Worm (Caenorhabditis elegans) whole organism, young adult: ENCODE results near the gene Y116A8A.150.
"Not testable (repeated sequence)": the region's sequence is repeated elsewhere in the genome, so short reads cannot be mapped to it uniquely, and the experiment has no call there.

ENCODE experiments used
- C06A6.2 ChIP-seq: fragments of 200-800 bp; sonication (Bioruptor generic); conservative IDR thresholded peaks from 2 replicates; pipeline ENCODE4 v1.3.6; 2022; ENCODE audit warnings: missing genetic modification characterization, missing compliant biosample characterization
- C17E4.6 ChIP-seq: fragments of 200-800 bp; sonication (Bioruptor generic); IDR thresholded peaks from 2 replicates; pipeline ENCODE4 v1.3.6; 2022; ENCODE audit warnings: missing genetic modification reagents, missing genetic modification characterization, missing compliant biosample characterization
- D2030.7 ChIP-seq: fragments of 200-800 bp; sonication (Bioruptor generic); IDR thresholded peaks from 2 replicates; pipeline ENCODE4 v1.3.6; 2022; ENCODE audit warnings: missing genetic modification reagents, missing genetic modification characterization, missing compliant biosample characterization
- F33H1.4 ChIP-seq: fragments of 200-800 bp; sonication (Bioruptor generic); IDR thresholded peaks from 2 replicates; pipeline ENCODE4 v1.3.6; 2022; ENCODE audit warnings: missing genetic modification reagents, missing genetic modification characterization, missing compliant biosample characterization
- F37B4.10 ChIP-seq: fragments of 200-800 bp; sonication (Bioruptor generic); IDR thresholded peaks from 2 replicates; pipeline ENCODE4 v1.3.6; 2022; ENCODE audit warnings: missing genetic modification characterization, missing compliant biosample characterization
- K11D2.4 ChIP-seq: fragments of 200-800 bp; sonication (Bioruptor generic); IDR thresholded peaks from 2 replicates; pipeline ENCODE4 v1.3.6; 2022; ENCODE audit warnings: missing genetic modification reagents, missing genetic modification characterization, missing compliant biosample characterization
- K12H6.12 ChIP-seq: fragments of 200-800 bp; sonication (Bioruptor generic); optimal IDR thresholded peaks from 2 replicates; lab custom pipeline; 2018; ENCODE audit warnings: mild to moderate bottlenecking, missing genetic modification characterization, missing compliant biosample characterization
- Y53F4B.3 ChIP-seq: fragments of 200-800 bp; sonication (Bioruptor generic); IDR thresholded peaks from 2 replicates; pipeline ENCODE4 v1.3.6; 2022; ENCODE audit warnings: missing genetic modification reagents, missing genetic modification characterization, missing compliant biosample characterization
- Y53G8AR.9 ChIP-seq: fragments of 200-800 bp; sonication (Bioruptor generic); conservative IDR thresholded peaks from 2 replicates; pipeline ENCODE4 v1.3.6; 2022; ENCODE audit warnings: missing genetic modification reagents, missing genetic modification characterization, missing compliant biosample characterization
- Y56A3A.18 ChIP-seq: fragments of 200-800 bp; sonication (Bioruptor generic); IDR thresholded peaks from 2 replicates; pipeline ENCODE4 v1.3.6; 2022; ENCODE audit warnings: missing genetic modification reagents, missing genetic modification characterization, missing compliant biosample characterization
- Y67H2A.10 ChIP-seq: fragments of 200-800 bp; sonication (Bioruptor generic); conservative IDR thresholded peaks from 2 replicates; pipeline ENCODE4 v1.3.6; 2022; ENCODE audit warnings: missing genetic modification reagents, missing genetic modification characterization, missing compliant biosample characterization
- attf-3 ChIP-seq: fragments of 200-800 bp; sonication (Bioruptor generic); conservative IDR thresholded peaks from 2 replicates; pipeline ENCODE4 v1.3.6; 2022; ENCODE audit warnings: missing genetic modification reagents, missing genetic modification characterization, missing compliant biosample characterization
- attf-6 ChIP-seq: fragments of 200-800 bp; sonication (Bioruptor generic); IDR thresholded peaks from 2 replicates; pipeline ENCODE4 v1.3.6; 2022; ENCODE audit warnings: missing genetic modification reagents, missing genetic modification characterization, missing compliant biosample characterization
- bed-2 ChIP-seq: fragments of 200-800 bp; sonication (Bioruptor generic); IDR thresholded peaks from 2 replicates; pipeline ENCODE4 v1.3.6; 2022; ENCODE audit warnings: missing genetic modification reagents, missing genetic modification characterization, missing compliant biosample characterization
- cebp-1 ChIP-seq, 2 experiments: fragments of 200-800 bp in 1 of 2; sonication (Bioruptor generic) in 1 of 2; sonication (generic microtip) in 1 of 2; IDR thresholded peaks in 1 of 2; optimal IDR thresholded peaks in 1 of 2; 2 replicates each; pipeline versions ENCODE4 v1.3.6 to Lab custom; 2017 to 2022; ENCODE audit warnings: missing compliant biosample characterization in 2 of 2, missing genetic modification characterization in 2 of 2, mild to moderate bottlenecking in 1 of 2, missing genetic modification reagents in 1 of 2, moderate library complexity in 1 of 2
- cebp-2 ChIP-seq: fragments of 200-800 bp; sonication (Bioruptor generic); IDR thresholded peaks from 2 replicates; pipeline ENCODE4 v1.3.6; 2022; ENCODE audit warnings: missing genetic modification characterization, missing compliant biosample characterization
- ceh-91 ChIP-seq: fragments of 200-800 bp; sonication (Bioruptor generic); IDR thresholded peaks from 2 replicates; pipeline ENCODE4 v1.3.6; 2022; ENCODE audit warnings: missing genetic modification reagents, missing genetic modification characterization, missing compliant biosample characterization
- chd-7 ChIP-seq: sonication (generic microtip); optimal IDR thresholded peaks from 2 replicates; lab custom pipeline; 2016; ENCODE audit warnings: mild to moderate bottlenecking, missing genetic modification characterization, moderate library complexity, missing compliant biosample characterization
- dox-1 ChIP-seq: fragments of 200-800 bp; sonication (Bioruptor generic); IDR thresholded peaks from 2 replicates; pipeline ENCODE4 v1.3.6; 2022; ENCODE audit warnings: missing genetic modification reagents, missing genetic modification characterization, missing compliant biosample characterization
- dpl-1 ChIP-seq: fragments of 150-350 bp; optimal IDR thresholded peaks from 2 replicates; lab custom pipeline; 2014; ENCODE audit warnings: missing biosample characterization, missing genetic modification reagents, missing genetic modification characterization
- efl-1 ChIP-seq: fragments of 150-350 bp; optimal IDR thresholded peaks from 2 replicates; lab custom pipeline; 2014; ENCODE audit warnings: missing biosample characterization, missing genetic modification reagents, missing genetic modification characterization
- egl-18 ChIP-seq: fragments of 200-800 bp; sonication (Bioruptor generic); IDR thresholded peaks from 2 replicates; pipeline ENCODE4 v1.3.6; 2022; ENCODE audit warnings: missing genetic modification reagents, missing genetic modification characterization, missing compliant biosample characterization
- egl-44 ChIP-seq: fragments of 200-800 bp; sonication (Bioruptor generic); IDR thresholded peaks from 2 replicates; pipeline ENCODE4 v1.3.6; 2022; ENCODE audit warnings: missing genetic modification reagents, missing genetic modification characterization, missing compliant biosample characterization
- egrh-3 ChIP-seq: fragments of 200-800 bp; sonication (Bioruptor generic); IDR thresholded peaks from 2 replicates; pipeline ENCODE4 v1.3.6; 2022; ENCODE audit warnings: missing genetic modification reagents, missing genetic modification characterization, missing compliant biosample characterization
- ekl-4 ChIP-seq: fragments of 200-800 bp; sonication (Bioruptor generic); IDR thresholded peaks from 2 replicates; pipeline ENCODE4 v1.3.6; 2022; ENCODE audit warnings: missing genetic modification reagents, missing genetic modification characterization, missing compliant biosample characterization
- hmg-1.2 ChIP-seq: fragments of 200-800 bp; sonication (Bioruptor generic); IDR thresholded peaks from 2 replicates; pipeline ENCODE4 v1.3.6; 2022; ENCODE audit warnings: missing genetic modification reagents, missing genetic modification characterization, missing compliant biosample characterization
- hmg-20 ChIP-seq: fragments of 200-800 bp; sonication (Bioruptor generic); IDR thresholded peaks from 2 replicates; pipeline ENCODE4 v1.3.6; 2022; ENCODE audit warnings: missing genetic modification reagents, missing genetic modification characterization, missing compliant biosample characterization
- hsf-1 ChIP-seq: fragments of 200-800 bp; sonication (Bioruptor generic); IDR thresholded peaks from 2 replicates; pipeline ENCODE4 v1.3.6; 2022; ENCODE audit warnings: missing genetic modification reagents, missing genetic modification characterization, missing compliant biosample characterization
- lag-1 ChIP-seq: fragments of 200-800 bp; sonication (Bioruptor generic); IDR thresholded peaks from 2 replicates; pipeline ENCODE4 v1.3.6; 2022; ENCODE audit warnings: missing genetic modification reagents, missing genetic modification characterization, missing compliant biosample characterization
- let-607 ChIP-seq, 2 experiments: fragments of 200-800 bp in 1 of 2; sonication (Bioruptor generic) in 1 of 2; sonication (generic microtip) in 1 of 2; optimal IDR thresholded peaks; 2 replicates each; lab custom pipeline; 2016 to 2018; ENCODE audit warnings: mild to moderate bottlenecking in 2 of 2, missing compliant biosample characterization in 2 of 2, missing genetic modification characterization in 2 of 2, moderate library complexity in 2 of 2, missing genotype in 1 of 2
- lin-26 ChIP-seq: fragments of 200-800 bp; sonication (Bioruptor generic); IDR thresholded peaks from 2 replicates; pipeline ENCODE4 v1.3.6; 2022; ENCODE audit warnings: missing genetic modification reagents, missing genetic modification characterization, missing compliant biosample characterization
- lin-40 ChIP-seq: sonication (generic microtip); optimal IDR thresholded peaks from 2 replicates; lab custom pipeline; 2016; ENCODE audit warnings: missing genetic modification characterization, mild to moderate bottlenecking, missing compliant biosample characterization, missing genotype, missing genetic modification reagents
- lin-54 ChIP-seq: fragments of 200-800 bp; sonication (Bioruptor generic); optimal IDR thresholded peaks from 2 replicates; lab custom pipeline; 2018; ENCODE audit warnings: mild to moderate bottlenecking, missing genetic modification characterization, missing compliant biosample characterization
- lir-1 ChIP-seq: fragments of 200-800 bp; sonication (Bioruptor generic); conservative IDR thresholded peaks from 2 replicates; pipeline ENCODE4 v1.3.6; 2022; ENCODE audit warnings: missing genetic modification reagents, missing genetic modification characterization, missing compliant biosample characterization
- madf-3 ChIP-seq: fragments of 200-800 bp; sonication (Bioruptor generic); IDR thresholded peaks from 2 replicates; pipeline ENCODE4 v1.3.6; 2022; ENCODE audit warnings: missing genetic modification reagents, missing genetic modification characterization, missing compliant biosample characterization
- madf-6 ChIP-seq: fragments of 200-800 bp; sonication (Bioruptor generic); IDR thresholded peaks from 2 replicates; pipeline ENCODE4 v1.3.6; 2022; ENCODE audit warnings: missing genetic modification reagents, missing genetic modification characterization, missing compliant biosample characterization
- nhr-120 ChIP-seq: fragments of 200-800 bp; sonication (Bioruptor generic); IDR thresholded peaks from 2 replicates; pipeline ENCODE4 v1.3.6; 2022; ENCODE audit warnings: missing genetic modification characterization, missing compliant biosample characterization
- nhr-80 ChIP-seq: sonication (generic microtip); optimal IDR thresholded peaks from 2 replicates; lab custom pipeline; 2016; ENCODE audit warnings: missing genetic modification characterization, missing compliant biosample characterization
- pbrm-1 ChIP-seq: fragments of 200-800 bp; sonication (Bioruptor generic); IDR thresholded peaks from 2 replicates; pipeline ENCODE4 v1.3.6; 2022; ENCODE audit warnings: missing genetic modification reagents, missing genetic modification characterization, missing compliant biosample characterization
- repo-1 ChIP-seq: sonication (generic microtip); optimal IDR thresholded peaks from 2 replicates; lab custom pipeline; 2017; ENCODE audit warnings: mild to moderate bottlenecking, missing genetic modification characterization, missing compliant biosample characterization
- sea-2 ChIP-seq: fragments of 200-800 bp; sonication (Bioruptor generic); IDR thresholded peaks from 2 replicates; pipeline ENCODE4 v1.3.6; 2022; ENCODE audit warnings: missing genetic modification characterization, missing compliant biosample characterization
- snpc-4 ChIP-seq, 5 experiments: fragments of 150-350 bp in 1 of 5; sonication (generic microtip) in 4 of 5; optimal IDR thresholded peaks; 2 replicates each; lab custom pipeline; 2014 to 2018; ENCODE audit warnings: missing genetic modification characterization in 5 of 5, missing biosample characterization in 3 of 5, antibody characterized with exemption in 2 of 5, mild to moderate bottlenecking in 2 of 5, missing compliant biosample characterization in 2 of 5, missing genotype in 2 of 5, moderate library complexity in 2 of 5, missing genetic modification reagents in 1 of 5
- tbp1 ChIP-seq: fragments of 200-800 bp; sonication (Bioruptor generic); optimal IDR thresholded peaks from 2 replicates; lab custom pipeline; 2018; ENCODE audit warnings: mild to moderate bottlenecking, missing genetic modification characterization, missing compliant biosample characterization
- xnd-1 ChIP-seq: sonication (generic microtip); optimal IDR thresholded peaks from 2 replicates; lab custom pipeline; 2016; ENCODE audit warnings: missing genotype, missing genetic modification reagents, missing genetic modification characterization, missing compliant biosample characterization
- zfh-2 ChIP-seq: fragments of 200-800 bp; sonication (Bioruptor generic); conservative IDR thresholded peaks from 2 replicates; pipeline ENCODE4 v1.3.6; 2022; ENCODE audit warnings: missing genetic modification reagents, missing genetic modification characterization, missing compliant biosample characterization
- ztf-18 ChIP-seq: sonication (generic microtip); optimal IDR thresholded peaks from 2 replicates; lab custom pipeline; 2016; ENCODE audit warnings: missing genotype, mild to moderate bottlenecking, missing genetic modification characterization, missing compliant biosample characterization
- ztf-25 ChIP-seq: fragments of 200-800 bp; sonication (Bioruptor generic); IDR thresholded peaks from 2 replicates; pipeline ENCODE4 v1.3.6; 2022; ENCODE audit warnings: missing genetic modification reagents, missing genetic modification characterization, missing compliant biosample characterization
- ztf-28 ChIP-seq: fragments of 200-800 bp; sonication (Bioruptor generic); IDR thresholded peaks from 2 replicates; pipeline ENCODE4 v1.3.6; 2022; ENCODE audit warnings: missing genetic modification reagents, missing genetic modification characterization, missing compliant biosample characterization

Y116A8A.150 gene

ce11 chrIV:16845376-16845775, 2.6 kb upstream of the Y116A8A.150 start (continued):
- TF ChIP-seq D2030.7 (GFP tag; lab: Robert Waterston, UW) = peak; percentile 93
- TF ChIP-seq cebp-1 (GFP tag; IDR thresholded peaks at IDR 0.05; lab: Robert Waterston, UW) = peak; percentile 93
- peak; percentile 80 for TF ChIP-seq cebp-1 (tag; optimal IDR thresholded peaks at IDR 0.05; lab: Kevin White, UChicago)
- peak; percentile 28 for TF ChIP-seq nhr-80 (tag; lab: Kevin White, UChicago)
- TF ChIP-seq madf-3 (GFP tag; lab: Robert Waterston, UW) = peak; percentile 97
- peak; percentile 51 for TF ChIP-seq lin-40 (tag; lab: Kevin White, UChicago)
- TF ChIP-seq hsf-1 (GFP tag; lab: Robert Waterston, UW) = peak; percentile 89
- peak; percentile 99 for TF ChIP-seq hmg-1.2 (GFP tag; lab: Robert Waterston, UW)
- peak; percentile 68 for TF ChIP-seq zfh-2 (GFP tag; lab: Robert Waterston, UW)
- peak; percentile 50 for TF ChIP-seq xnd-1 (tag; lab: Kevin White, UChicago)
- peak; percentile 74 for TF ChIP-seq Y53F4B.3
- TF ChIP-seq bed-2 (GFP tag; lab: Robert Waterston, UW) = peak; percentile 96
- TF ChIP-seq chd-7 (tag; lab: Kevin White, UChicago) = peak; percentile 16
- peak; percentile 94 for TF ChIP-seq ceh-91 (GFP tag; lab: Robert Waterston, UW)
- peak; percentile 89 for TF ChIP-seq F33H1.4 (GFP tag; lab: Robert Waterston, UW)
- TF ChIP-seq sea-2 = peak; percentile 90
- peak; percentile 94 for TF ChIP-seq madf-6
- peak; percentile 98 for TF ChIP-seq ekl-4
- TF ChIP-seq Y67H2A.10 (GFP tag; lab: Robert Waterston, UW) = peak; percentile 88
- TF ChIP-seq C06A6.2 (GFP tag; lab: Robert Waterston, UW) = peak; percentile 96
- TF ChIP-seq lag-1 (GFP tag; lab: Robert Waterston, UW) = peak; percentile 89
- TF ChIP-seq repo-1 (tag; lab: Kevin White, UChicago) = peak; percentile 43
- 0 out of 2 replicates have a peak, but pooled peaks have one; percentile 87 for TF ChIP-seq nhr-120 (GFP tag; lab: Robert Waterston, UW)
- TF ChIP-seq ztf-28 = peak; percentile 94
- peak; percentile 97 for TF ChIP-seq Y56A3A.18 (GFP tag; lab: Robert Waterston, UW)
- peak; percentile 78 for TF ChIP-seq lin-26 (GFP tag; lab: Robert Waterston, UW)
- TF ChIP-seq attf-3 (GFP tag; lab: Robert Waterston, UW) = peak; percentile 85
- peak; percentile 82 for TF ChIP-seq egrh-3
- peak; percentile 49 for TF ChIP-seq ztf-18 (tag; lab: Kevin White, UChicago)
- peak; percentile 94 for TF ChIP-seq C17E4.6 (GFP tag; lab: Robert Waterston, UW)
- peak; percentile 90 for TF ChIP-seq hmg-20
- peak; percentile 26 for TF ChIP-seq dpl-1 (GFP tag; lab: Kevin White, UChicago)
- TF ChIP-seq lin-54 (GFP tag; lab: Kevin White, UChicago) = peak; percentile 71
- TF ChIP-seq tbp1 (GFP tag; lab: Kevin White, UChicago) = peak; percentile 54
- TF ChIP-seq ztf-25 (GFP tag; lab: Robert Waterston, UW) = peak; percentile 88
- TF ChIP-seq egl-18 = peak; percentile 85; the same call in 1 of the 2 replicates
- TF ChIP-seq let-607 (tag; optimal IDR thresholded peaks at IDR 0.05; lab: Kevin White, UChicago) = peak; percentile 52 to 74
- TF ChIP-seq pbrm-1 (GFP tag; lab: Robert Waterston, UW) = peak; percentile 98
- peak; percentile 64 for TF ChIP-seq efl-1 (GFP tag; lab: Kevin White, UChicago)
- peak; percentile 100 for TF ChIP-seq F37B4.10 (GFP tag; lab: Robert Waterston, UW)
- TF ChIP-seq snpc-4 (GFP tag; optimal IDR thresholded peaks at IDR 0.05; lab: Kevin White, UChicago) = not testable (repeated sequence)
- peak in 2 of 4 experiments; percentile 60 to 83 for TF ChIP-seq snpc-4 (tag; optimal IDR thresholded peaks at IDR 0.05; lab: Kevin White, UChicago)
- TF ChIP-seq egl-44 (GFP tag; lab: Robert Waterston, UW) = peak; percentile 95
- peak; percentile 97 for TF ChIP-seq K11D2.4 (GFP tag; lab: Robert Waterston, UW)
- TF ChIP-seq dox-1 (GFP tag; lab: Robert Waterston, UW) = peak; percentile 100
- TF ChIP-seq cebp-2 (GFP tag; lab: Robert Waterston, UW) = peak; percentile 98
- TF ChIP-seq Y53G8AR.9 (GFP tag; lab: Robert Waterston, UW) = peak; percentile 99
- peak; percentile 97 for TF ChIP-seq attf-6
- TF ChIP-seq lir-1 (GFP tag; lab: Robert Waterston, UW) = peak; percentile 92
- TF ChIP-seq K12H6.12 = peak; percentile 15
